Fruit fly (Drosophila melanogaster) whole organism, embryonic: ENCODE measurements around the gene fok.

Source experiments
- CG10267 ChIP-seq: fragments of 200-800 bp; sonication (Bioruptor generic); optimal IDR thresholded peaks from 2 replicates; lab custom pipeline; 2018; ENCODE audit warnings: missing biosample characterization, mild to moderate bottlenecking, missing genetic modification characterization, moderate library complexity
- CG10543 ChIP-seq: fragments of 200-800 bp; sonication (Bioruptor generic); optimal IDR thresholded peaks from 3 replicates; lab custom pipeline; 2017; ENCODE audit warnings: missing biosample characterization, mild to moderate bottlenecking, missing genetic modification characterization, moderate library complexity
- CG11085 ChIP-seq: fragments of 200-800 bp; sonication (Bioruptor generic); IDR thresholded peaks from 2 replicates; pipeline ENCODE4 v1.3.6; 2022; ENCODE audit warnings: missing biosample characterization, missing genetic modification characterization
- CG11398 ChIP-seq: fragments of 200-800 bp; sonication (Bioruptor generic); optimal IDR thresholded peaks from 2 replicates; lab custom pipeline; 2016; ENCODE audit warnings: missing biosample characterization, missing genetic modification characterization
- CG11504 ChIP-seq: fragments of 200-800 bp; sonication (Bioruptor generic); optimal IDR thresholded peaks from 3 replicates; lab custom pipeline; 2019; ENCODE audit warnings: missing biosample characterization, mild to moderate bottlenecking, missing genetic modification characterization, moderate library complexity
- CG11560 ChIP-seq: fragments of 200-800 bp; sonication (Bioruptor generic); IDR thresholded peaks from 3 replicates; pipeline ENCODE4 v1.3.6; 2022; ENCODE audit warnings: missing biosample characterization, missing genetic modification characterization
- CG13894 ChIP-seq: fragments of 200-800 bp; sonication (Bioruptor generic); optimal IDR thresholded peaks from 3 replicates; lab custom pipeline; 2018; ENCODE audit warnings: missing biosample characterization, mild to moderate bottlenecking, missing genetic modification characterization, moderate library complexity
- CG14710 ChIP-seq: fragments of 200-800 bp; sonication (Bioruptor generic); optimal IDR thresholded peaks from 3 replicates; lab custom pipeline; 2019; ENCODE audit warnings: missing biosample characterization, mild to moderate bottlenecking, missing genetic modification characterization, moderate library complexity
- CG18599 ChIP-seq: fragments of 200-800 bp; sonication (Bioruptor generic); optimal IDR thresholded peaks from 3 replicates; lab custom pipeline; 2017; ENCODE audit warnings: missing biosample characterization, missing genetic modification characterization, mild to moderate bottlenecking, moderate library complexity, missing genetic modification reagents
- CG18619 ChIP-seq: fragments of 200-800 bp; sonication (Bioruptor generic); optimal IDR thresholded peaks from 3 replicates; lab custom pipeline; 2017; ENCODE audit warnings: missing biosample characterization, mild to moderate bottlenecking, missing genetic modification characterization
- CG3065 ChIP-seq: fragments of 200-800 bp; sonication (Bioruptor generic); optimal IDR thresholded peaks from 2 replicates; lab custom pipeline; 2016; ENCODE audit warnings: missing biosample characterization, missing genetic modification characterization
- CG31388 ChIP-seq: fragments of 200-800 bp; sonication (Bioruptor generic); optimal IDR thresholded peaks from 2 replicates; lab custom pipeline; 2016; ENCODE audit warnings: missing biosample characterization, missing genetic modification characterization
- CG33557 ChIP-seq: fragments of 200-800 bp; sonication (Bioruptor generic); optimal IDR thresholded peaks from 2 replicates; lab custom pipeline; 2019; ENCODE audit warnings: missing biosample characterization, mild to moderate bottlenecking, missing genetic modification characterization, moderate library complexity
- CG34376 ChIP-seq: fragments of 200-800 bp; sonication (Bioruptor generic); optimal IDR thresholded peaks from 2 replicates; lab custom pipeline; 2018; ENCODE audit warnings: missing biosample characterization, mild to moderate bottlenecking, missing genetic modification characterization
- CG8478 ChIP-seq: fragments of >200 bp; optimal IDR thresholded peaks from 2 replicates; lab custom pipeline; 2018
- D ChIP-seq, 2 experiments: fragments of 200-800 bp in 1 of 2; fragments of >200 bp in 1 of 2; sonication (Bioruptor generic) in 1 of 2; optimal IDR thresholded peaks; 2 replicates in 1 of 2; 3 replicates in 1 of 2; lab custom pipeline; 2017; ENCODE audit warnings: mild to moderate bottlenecking in 1 of 2, missing biosample characterization in 1 of 2, missing genetic modification characterization in 1 of 2, missing genetic modification reagents in 1 of 2
- D19A ChIP-seq: fragments of 200-800 bp; optimal IDR thresholded peaks from 3 replicates; lab custom pipeline; 2019; ENCODE audit warnings: missing biosample characterization, mild to moderate bottlenecking, missing genetic modification characterization, moderate library complexity
- Deaf1 ChIP-seq: fragments of 200-800 bp; optimal IDR thresholded peaks from 3 replicates; lab custom pipeline; 2019; ENCODE audit warnings: missing biosample characterization, mild to moderate bottlenecking, missing genetic modification characterization, moderate library complexity
- Dek ChIP-seq: fragments of 200-800 bp; sonication (Bioruptor generic); optimal IDR thresholded peaks from 3 replicates; lab custom pipeline; 2019; ENCODE audit warnings: missing biosample characterization, mild to moderate bottlenecking, missing genetic modification characterization, moderate library complexity
- Elba2 ChIP-seq: fragments of 200-800 bp; sonication (Bioruptor generic); optimal IDR thresholded peaks from 3 replicates; lab custom pipeline; 2016; ENCODE audit warnings: missing biosample characterization, missing genetic modification characterization
- GATAe ChIP-seq: fragments of 200-800 bp; sonication (Bioruptor generic); conservative IDR thresholded peaks from 2 replicates; pipeline ENCODE4 v1.3.6; 2022; ENCODE audit warnings: missing biosample characterization, missing genetic modification characterization
- Hr78 ChIP-seq, 2 experiments: fragments of 200-800 bp in 1 of 2; fragments of >200 bp in 1 of 2; sonication (Bioruptor generic) in 1 of 2; optimal IDR thresholded peaks; 2 replicates each; lab custom pipeline; 2017 to 2019; ENCODE audit warnings: missing biosample characterization in 2 of 2, missing genetic modification characterization in 2 of 2, mild to moderate bottlenecking in 1 of 2, moderate library complexity in 1 of 2
- Med ChIP-seq: fragments of 200-800 bp; sonication (Bioruptor generic); peaks from one replicate; lab custom pipeline; 2016; ENCODE audit warnings: missing biosample characterization, missing genetic modification characterization, mild to moderate bottlenecking, inconsistent platforms, moderate library complexity
- NC2α ChIP-seq: fragments of 200-800 bp; sonication (Bioruptor generic); optimal IDR thresholded peaks from 2 replicates; lab custom pipeline; 2016; ENCODE audit warnings: missing biosample characterization, missing genetic modification characterization
- Nf-YC ChIP-seq: fragments of 200-800 bp; optimal IDR thresholded peaks from 3 replicates; lab custom pipeline; 2019; ENCODE audit warnings: missing biosample characterization, mild to moderate bottlenecking, missing genetic modification characterization, moderate library complexity
- Pdp1 ChIP-seq, 2 experiments: fragments of 200-800 bp; sonication (Bioruptor generic); optimal IDR thresholded peaks; 3 replicates each; lab custom pipeline; 2016; ENCODE audit warnings: missing biosample characterization in 2 of 2, missing genetic modification characterization in 2 of 2, mild to moderate bottlenecking in 1 of 2, moderate library complexity in 1 of 2
- Side ChIP-seq: fragments of 200-800 bp; sonication (Bioruptor generic); optimal IDR thresholded peaks from 2 replicates; lab custom pipeline; 2016; ENCODE audit warnings: missing biosample characterization, missing genetic modification characterization
- Vsx1 ChIP-seq: fragments of 200-800 bp; sonication (Bioruptor generic); optimal IDR thresholded peaks from 2 replicates; lab custom pipeline; 2017; ENCODE audit warnings: missing biosample characterization, mild to moderate bottlenecking, missing genetic modification characterization, missing genetic modification reagents
- dimm ChIP-seq: fragments of 200-800 bp; sonication (Bioruptor generic); IDR thresholded peaks from 2 replicates; pipeline ENCODE4 v1.3.6; 2022; ENCODE audit warnings: missing biosample characterization, missing genetic modification characterization
- exex ChIP-seq: fragments of 200-800 bp; sonication (Bioruptor generic); optimal IDR thresholded peaks from 4 replicates; lab custom pipeline; 2018; ENCODE audit warnings: missing biosample characterization, mild to moderate bottlenecking, missing genetic modification characterization, moderate library complexity
- lab ChIP-seq: fragments of 200-800 bp; sonication (Bioruptor generic); optimal IDR thresholded peaks from 3 replicates; lab custom pipeline; 2017; ENCODE audit warnings: missing biosample characterization, missing genetic modification characterization, mild to moderate bottlenecking, moderate library complexity, missing genetic modification reagents
- onecut ChIP-seq: fragments of 200-800 bp; sonication (Bioruptor generic); IDR thresholded peaks from 2 replicates; pipeline ENCODE4 v1.3.6; 2022; ENCODE audit warnings: missing biosample characterization, missing genetic modification characterization
- ro ChIP-seq: fragments of 200-800 bp; sonication (Bioruptor generic); IDR thresholded peaks from 2 replicates; pipeline ENCODE4 v1.3.6; 2022; ENCODE audit warnings: missing biosample characterization, missing genetic modification characterization
- stwl ChIP-seq: fragments of 200-800 bp; sonication (Bioruptor generic); optimal IDR thresholded peaks from 3 replicates; lab custom pipeline; 2018; ENCODE audit warnings: missing biosample characterization, mild to moderate bottlenecking, missing genetic modification characterization, moderate library complexity
- sug ChIP-seq: fragments of 200-800 bp; optimal IDR thresholded peaks from 2 replicates; lab custom pipeline; 2019; ENCODE audit warnings: missing biosample characterization, mild to moderate bottlenecking, missing genetic modification characterization, moderate library complexity
- vnd ChIP-seq: fragments of 200-800 bp; sonication (Bioruptor generic); IDR thresholded peaks from 3 replicates; pipeline ENCODE4 v1.3.6; 2022; ENCODE audit warnings: missing biosample characterization, missing genetic modification characterization; ENCODE audit not compliant: partially characterized antibody
- z ChIP-seq: fragments of 200-800 bp; sonication (Bioruptor generic); IDR thresholded peaks from 3 replicates; pipeline ENCODE4 v1.3.6; 2022; ENCODE audit warnings: missing biosample characterization, missing genetic modification characterization
- zfh2 ChIP-seq: fragments of 200-800 bp; sonication (Bioruptor generic); optimal IDR thresholded peaks from 2 replicates; lab custom pipeline; 2016; ENCODE audit warnings: missing biosample characterization, missing genetic modification characterization

The fok gene

DNA sequence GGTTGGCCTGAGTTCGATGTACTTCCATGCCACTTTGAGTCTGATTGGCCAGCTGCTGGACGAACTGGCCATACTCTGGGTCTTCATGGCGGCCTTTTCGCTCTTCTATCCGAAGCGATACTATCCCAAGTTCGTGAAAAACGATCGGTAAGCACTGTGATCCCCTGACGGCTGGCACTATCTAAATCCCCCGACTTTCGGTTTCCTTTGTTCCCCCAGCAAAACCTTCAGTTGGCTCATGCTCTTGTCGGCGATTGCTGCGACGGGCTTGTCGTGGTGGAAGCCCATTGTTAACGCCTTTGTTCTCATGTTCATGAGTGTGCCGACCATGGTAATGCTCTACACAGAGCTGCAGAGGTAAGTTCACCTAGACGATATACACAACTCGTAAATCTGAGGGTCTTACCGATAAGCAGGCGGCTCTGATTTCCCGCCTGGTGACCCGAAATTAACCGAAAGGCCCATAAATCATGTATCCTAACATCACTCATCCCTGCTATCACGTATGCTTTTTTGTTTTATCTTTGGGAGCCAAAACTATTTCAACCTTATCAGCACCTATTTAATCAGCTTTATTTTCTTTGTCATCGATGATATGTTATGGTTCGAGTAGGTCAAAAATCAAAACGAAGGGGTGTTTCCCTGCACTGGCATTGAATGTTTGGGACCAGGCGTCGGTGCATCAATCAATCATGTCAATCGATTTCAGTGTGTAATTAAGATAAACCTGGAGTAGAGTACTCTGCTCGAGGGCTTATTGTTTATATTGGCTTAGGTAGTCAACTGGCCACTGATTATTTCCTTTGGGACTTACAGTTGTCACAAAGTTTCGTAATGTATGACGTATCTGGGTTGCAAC lies 15.5 kb downstream of the fok start (continued):
- TF ChIP-seq D (optimal IDR thresholded peaks at IDR 0.05; lab: Kevin White, UChicago) (peak; percentile 25), D (GFP tag; optimal IDR thresholded peaks at IDR 0.05; lab: Kevin White, UChicago) (no peak), vnd (GFP tag; lab: Robert Waterston, UW) (peak; percentile 47; the same call in 1 of the 3 replicates), CG18599 (GFP tag; lab: Kevin White, UChicago) (peak; percentile 19), Pdp1 (GFP tag; optimal IDR thresholded peaks at IDR 0.05; lab: Kevin White, UChicago) (peak in 1 of 2 experiments; percentile 45), CG10543 (GFP tag; lab: Kevin White, UChicago) (peak; percentile 13), Nf-YC (tag; lab: Kevin White, UChicago) (peak; percentile 48), CG11560 (tag; lab: Robert Waterston, UW) (no peak), ro (GFP tag; lab: Robert Waterston, UW) (no peak), stwl (no peak), CG14710 (no peak), Vsx1 (GFP tag; lab: Kevin White, UChicago) (peak; percentile 68), Elba2 (GFP tag; lab: Kevin White, UChicago) (no peak), CG34376 (peak; percentile 70), CG8478 (lab: Kevin White, UChicago) (peak; percentile 2), CG10267 (tag; lab: Kevin White, UChicago) (no peak), D19A (peak; percentile 83), zfh2 (GFP tag; lab: Kevin White, UChicago) (no peak), lab (GFP tag; lab: Kevin White, UChicago) (peak; percentile 86), onecut (GFP tag; lab: Robert Waterston, UW) (0 out of 2 replicates have a peak, but pooled peaks have one; percentile 6), CG13894 (tag; lab: Kevin White, UChicago) (peak; percentile 50), GATAe (GFP tag; lab: Robert Waterston, UW) (0 out of 2 replicates have a peak, but pooled peaks have one; percentile 19), sug (tag; lab: Kevin White, UChicago) (peak; percentile 36), CG11504 (tag; lab: Kevin White, UChicago) (no peak), CG18619 (GFP tag; lab: Kevin White, UChicago) (no peak), CG3065 (GFP tag; lab: Kevin White, UChicago) (no peak), z (GFP tag; lab: Robert Waterston, UW) (no peak), Dek (tag; lab: Kevin White, UChicago) (no peak), CG33557 (GFP tag; lab: Kevin White, UChicago) (peak; percentile 32), Hr78 (GFP tag; optimal IDR thresholded peaks at IDR 0.05; lab: Kevin White, UChicago) (peak in 1 of 2 experiments; percentile 93), CG11085 (GFP tag; lab: Robert Waterston, UW) (no peak), Deaf1 (tag; lab: Kevin White, UChicago) (peak; percentile 68), CG31388 (no peak), Side (no peak), Med (GFP tag; lab: Kevin White, UChicago) (peak; percentile 5)

DNA sequence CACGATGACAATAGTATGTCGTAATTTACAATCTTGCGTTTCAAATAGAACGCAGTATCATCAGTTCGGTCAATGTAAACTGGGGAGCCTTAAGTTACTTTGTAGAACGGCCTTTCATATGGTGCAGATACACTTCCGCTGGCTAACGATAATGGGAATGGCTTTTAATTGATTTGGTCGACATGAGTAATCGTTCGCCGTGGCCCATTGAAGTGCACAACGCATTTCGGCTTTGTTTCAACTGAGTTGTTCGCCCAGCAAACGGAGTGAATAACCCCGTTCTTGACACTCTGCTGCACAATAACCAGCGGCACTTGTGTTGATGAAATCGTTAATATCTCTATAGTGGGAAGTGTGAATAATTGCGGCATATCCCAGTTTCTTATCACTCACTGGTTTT lies 16.9 kb downstream of the fok start:
- TF ChIP-seq Pdp1 (GFP tag; optimal IDR thresholded peaks at IDR 0.05; lab: Kevin White, UChicago) (peak in 1 of 2 experiments; percentile 47), CG34376 (peak; percentile 19), D19A (peak; percentile 39), Hr78 (GFP tag; optimal IDR thresholded peaks at IDR 0.05; lab: Kevin White, UChicago) (peak in 1 of 2 experiments; percentile 64), exex (peak; percentile 9), CG11398 (GFP tag; lab: Kevin White, UChicago) (no peak), dimm (no peak), NC2α (GFP tag; lab: Kevin White, UChicago) (no peak)
